Worm (Caenorhabditis elegans) whole organism, early embryonic: Measurements from ENCODE around the gene K06A1.2.

ENCODE experiments used
- B0310.2 ChIP-seq: sonication (generic microtip); optimal IDR thresholded peaks from 2 replicates; lab custom pipeline; 2016; ENCODE audit warnings: mild to moderate bottlenecking, missing genetic modification characterization, missing compliant biosample characterization
- F13C5.2 ChIP-seq: sonication (generic microtip); optimal IDR thresholded peaks from 2 replicates; lab custom pipeline; 2017; ENCODE audit warnings: mild to moderate bottlenecking, missing genetic modification characterization, inconsistent platforms, missing compliant biosample characterization
- aly-1 ChIP-seq: sonication (generic microtip); optimal IDR thresholded peaks from 2 replicates; lab custom pipeline; 2016; ENCODE audit warnings: missing genetic modification characterization, missing compliant biosample characterization
- ama-1 ChIP-seq: fragments of 150-350 bp; optimal IDR thresholded peaks from 2 replicates; lab custom pipeline; 2014
- ceh-13 ChIP-seq: fragments of 200-800 bp; sonication (Bioruptor generic); optimal IDR thresholded peaks from 2 replicates; lab custom pipeline; 2018; ENCODE audit warnings: mild to moderate bottlenecking, missing genetic modification characterization, missing compliant biosample characterization
- ceh-36 ChIP-seq: sonication (generic microtip); optimal IDR thresholded peaks from 2 replicates; lab custom pipeline; 2016; ENCODE audit warnings: missing genetic modification characterization, inconsistent platforms, missing compliant biosample characterization
- ets-7 ChIP-seq: sonication (generic microtip); optimal IDR thresholded peaks from 2 replicates; lab custom pipeline; 2016; ENCODE audit warnings: missing genotype, missing genetic modification characterization, missing compliant biosample characterization
- flt-1 ChIP-seq: fragments of 200-800 bp; sonication (Bioruptor generic); IDR thresholded peaks from 2 replicates; pipeline ENCODE4 v1.3.6; 2022; ENCODE audit warnings: missing genetic modification characterization, missing compliant biosample characterization
- hmbx-1 ChIP-seq: sonication (generic microtip); optimal IDR thresholded peaks from 2 replicates; lab custom pipeline; 2016; ENCODE audit warnings: mild to moderate bottlenecking, missing genetic modification characterization, missing compliant biosample characterization
- hmg-4 ChIP-seq: fragments of 200-800 bp; sonication (Bioruptor generic); optimal IDR thresholded peaks from 2 replicates; lab custom pipeline; 2018; ENCODE audit warnings: mild to moderate bottlenecking, missing genetic modification characterization, missing compliant biosample characterization
- hnd-1 ChIP-seq: sonication (generic microtip); optimal IDR thresholded peaks from 2 replicates; lab custom pipeline; 2016; ENCODE audit warnings: missing genetic modification characterization, missing compliant biosample characterization
- pes-1 ChIP-seq: fragments of 200-800 bp; sonication (Bioruptor generic); IDR thresholded peaks from 2 replicates; pipeline ENCODE4 v1.3.6; 2022; ENCODE audit warnings: missing genetic modification reagents, missing genetic modification characterization, missing compliant biosample characterization
- scrt-1 ChIP-seq: fragments of 200-800 bp; sonication (Bioruptor generic); IDR thresholded peaks from 2 replicates; pipeline ENCODE4 v1.3.6; 2022; ENCODE audit warnings: missing genetic modification characterization, missing compliant biosample characterization
- sea-1 ChIP-seq: fragments of 200-800 bp; sonication (Bioruptor generic); conservative IDR thresholded peaks from 2 replicates; pipeline ENCODE4 v1.3.6; 2022; ENCODE audit warnings: missing genetic modification characterization, missing compliant biosample characterization
- tbx-11 ChIP-seq: fragments of 200-800 bp; sonication (Bioruptor generic); IDR thresholded peaks from 2 replicates; pipeline ENCODE4 v1.3.6; 2022; ENCODE audit warnings: missing genetic modification characterization, missing compliant biosample characterization
- tbx-37 ChIP-seq: fragments of 200-800 bp; sonication (Bioruptor generic); conservative IDR thresholded peaks from 2 replicates; pipeline ENCODE4 v1.3.6; 2022; ENCODE audit warnings: missing genetic modification reagents, missing genetic modification characterization, missing compliant biosample characterization
- tra-4 ChIP-seq: sonication (generic microtip); optimal IDR thresholded peaks from 2 replicates; lab custom pipeline; 2017; ENCODE audit warnings: missing genetic modification characterization, missing compliant biosample characterization

The K06A1.2 gene

ce11 chrII:6470985-6471384, 27.2 kb downstream of the K06A1.2 start, which contains the start of gene dgk-5:
Gene dgk-5 (minus strand): TSS chrII:6471085.
- TF ChIP-seq flt-1 (GFP tag; lab: Robert Waterston, UW) (no peak), hmbx-1 (no peak), aly-1 (tag; lab: Kevin White, UChicago) (no peak), sea-1 (GFP tag; lab: Robert Waterston, UW) (no peak), ceh-36 (tag; lab: Kevin White, UChicago) (no peak), ama-1 (no peak), scrt-1 (GFP tag; lab: Robert Waterston, UW) (no peak), tbx-11 (GFP tag; lab: Robert Waterston, UW) (no peak), ceh-13 (no peak), F13C5.2 (tag; lab: Kevin White, UChicago) (no peak), hnd-1 (no peak), B0310.2 (tag; lab: Kevin White, UChicago) (no peak), pes-1 (no peak), hmg-4 (GFP tag; lab: Kevin White, UChicago) (no peak), tbx-37 (GFP tag; lab: Robert Waterston, UW) (no peak), ets-7 (tag; lab: Kevin White, UChicago) (no peak), tra-4 (tag; lab: Kevin White, UChicago) (no peak)

- TF ChIP-seq tbx-11 (GFP tag; lab: Robert Waterston, UW) (no peak), ama-1 (no peak), pes-1 (no peak), tra-4 (tag; lab: Kevin White, UChicago) (no peak), ets-7 (tag; lab: Kevin White, UChicago) (no peak), aly-1 (tag; lab: Kevin White, UChicago) (no peak), hmbx-1 (no peak), hnd-1 (no peak), flt-1 (GFP tag; lab: Robert Waterston, UW) (no peak), scrt-1 (GFP tag; lab: Robert Waterston, UW) (no peak), ceh-36 (tag; lab: Kevin White, UChicago) (no peak)
Observed at ce11 chrII:6475180-6475737, 31.4 kb downstream of the K06A1.2 start, which contains the start of gene T28D9.16. Gene T28D9.16 (plus strand): TSS chrII:6475687.

- no peak for TF ChIP-seq aly-1 (tag; lab: Kevin White, UChicago)
- TF ChIP-seq hnd-1: no peak
- TF ChIP-seq flt-1 (GFP tag; lab: Robert Waterston, UW): no peak
- TF ChIP-seq tra-4 (tag; lab: Kevin White, UChicago): no peak
- no peak for TF ChIP-seq ets-7 (tag; lab: Kevin White, UChicago)
- TF ChIP-seq scrt-1 (GFP tag; lab: Robert Waterston, UW): no peak
- no peak for TF ChIP-seq hmbx-1
- no peak for TF ChIP-seq ceh-36 (tag; lab: Kevin White, UChicago)
- no peak for TF ChIP-seq tbx-11 (GFP tag; lab: Robert Waterston, UW)
- no peak for TF ChIP-seq tbx-37 (GFP tag; lab: Robert Waterston, UW)
- no peak for TF ChIP-seq ama-1
Observed at ce11 chrII:6476655-6477054, 32.8 kb downstream of the K06A1.2 start, which contains the start of gene T28D9.4. Gene T28D9.4 (plus strand): TSS chrII:6476955.

ce11 chrII:6482102-6482501, 38.3 kb downstream of the K06A1.2 start, which contains the start of gene del-10:
Gene del-10 (minus strand): TSS chrII:6482125.
- TF ChIP-seq F13C5.2 (tag; lab: Kevin White, UChicago) (no peak), hmbx-1 (no peak), B0310.2 (tag; lab: Kevin White, UChicago) (no peak), pes-1 (no peak), tbx-37 (GFP tag; lab: Robert Waterston, UW) (no peak), ama-1 (no peak), ets-7 (tag; lab: Kevin White, UChicago) (no peak), hmg-4 (GFP tag; lab: Kevin White, UChicago) (no peak), sea-1 (GFP tag; lab: Robert Waterston, UW) (no peak), scrt-1 (GFP tag; lab: Robert Waterston, UW) (no peak), hnd-1 (no peak), ceh-13 (no peak)

- TF ChIP-seq aly-1 (tag; lab: Kevin White, UChicago) (no peak), B0310.2 (tag; lab: Kevin White, UChicago) (no peak), hnd-1 (no peak), ceh-36 (tag; lab: Kevin White, UChicago) (no peak), scrt-1 (GFP tag; lab: Robert Waterston, UW) (no peak), ama-1 (no peak), hmbx-1 (no peak), tbx-37 (GFP tag; lab: Robert Waterston, UW) (no peak), ceh-13 (no peak), flt-1 (GFP tag; lab: Robert Waterston, UW) (no peak), F13C5.2 (tag; lab: Kevin White, UChicago) (no peak), sea-1 (GFP tag; lab: Robert Waterston, UW) (no peak), ets-7 (tag; lab: Kevin White, UChicago) (no peak), pes-1 (no peak), hmg-4 (GFP tag; lab: Kevin White, UChicago) (no peak), tra-4 (tag; lab: Kevin White, UChicago) (no peak), tbx-11 (GFP tag; lab: Robert Waterston, UW) (no peak)
Observed at ce11 chrII:6482762-6483161, 39.0 kb downstream of the K06A1.2 start.

ce11 chrII:6484876-6485526, 41.2 kb downstream of the K06A1.2 start, which contains the start of the genes lido-16 and plpp-1.2:
Gene lido-16 (minus strand): TSS chrII:6484976.
Gene plpp-1.2 (plus strand): TSS chrII:6485476.
- TF ChIP-seq ceh-36 (tag; lab: Kevin White, UChicago) (no peak), ceh-13 (no peak), hnd-1 (no peak), ets-7 (tag; lab: Kevin White, UChicago) (no peak), aly-1 (tag; lab: Kevin White, UChicago) (no peak), tbx-37 (GFP tag; lab: Robert Waterston, UW) (no peak), ama-1 (no peak), tra-4 (tag; lab: Kevin White, UChicago) (no peak), scrt-1 (GFP tag; lab: Robert Waterston, UW) (no peak), pes-1 (no peak), F13C5.2 (tag; lab: Kevin White, UChicago) (no peak), B0310.2 (tag; lab: Kevin White, UChicago) (no peak), hmg-4 (GFP tag; lab: Kevin White, UChicago) (no peak)
